Worm (Caenorhabditis elegans) whole organism, L3 larva: ENCODE results near the gene klp-12.

ENCODE experiments used
- ama-1 ChIP-seq: fragments of 150-350 bp; optimal IDR thresholded peaks from 2 replicates; lab custom pipeline; 2018
- elt-1 ChIP-seq: fragments of 150-350 bp; optimal IDR thresholded peaks from 2 replicates; lab custom pipeline; 2014; ENCODE audit warnings: missing biosample characterization, missing genetic modification characterization
- mdl-1 ChIP-seq: fragments of 150-350 bp; optimal IDR thresholded peaks from 2 replicates; lab custom pipeline; 2014; ENCODE audit warnings: missing biosample characterization, missing genetic modification characterization
- nhr-237 ChIP-seq: fragments of 150-350 bp; optimal IDR thresholded peaks from 2 replicates; lab custom pipeline; 2014; ENCODE audit warnings: missing biosample characterization, missing genetic modification characterization
- nhr-43 ChIP-seq: sonication (generic microtip); optimal IDR thresholded peaks from 2 replicates; lab custom pipeline; 2016; ENCODE audit warnings: mild to moderate bottlenecking, missing genetic modification characterization, missing compliant biosample characterization; ENCODE audit not compliant: poor library complexity, severe bottlenecking

DNA sequence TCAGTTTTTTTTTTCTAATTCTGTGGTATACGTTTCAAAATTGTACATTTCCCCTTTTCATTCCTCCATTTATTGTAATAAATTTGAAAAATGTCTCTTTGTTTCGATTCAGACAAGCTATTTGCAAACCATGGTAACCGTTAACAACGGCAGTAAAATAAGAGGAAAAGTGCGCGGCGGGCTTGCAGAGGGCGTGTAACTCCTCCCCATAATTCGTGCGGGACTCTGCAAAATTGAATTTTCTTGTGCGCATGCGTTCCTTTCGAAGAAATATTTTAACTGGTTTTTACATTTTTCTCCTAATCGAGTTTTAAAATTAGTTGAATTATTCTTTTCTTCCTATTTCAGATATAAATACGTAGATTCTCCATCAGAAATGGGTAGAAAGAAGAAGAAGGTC lies 49.0 kb downstream of the klp-12 start, which contains the start of gene znf-207:
- TF ChIP-seq nhr-43 (tag; lab: Kevin White, UChicago) (no peak), nhr-237 (tag; lab: Kevin White, UChicago) (no peak), ama-1 (lab: Kevin White, UChicago) (no peak), mdl-1 (tag; lab: Kevin White, UChicago) (no peak), elt-1 (no peak)
